Fruit fly (Drosophila melanogaster): ENCODE data around the gene Hcs.

Hcs gene

dm6 chr3R:5474551-5474950 is at the start of gene Hcs, which contains the start of the genes CG45100 and HDAC3 (continued):
- TF ChIP-seq crp (GFP tag; optimal IDR thresholded peaks at IDR 0.05) (peak in 1 of 2 experiments; percentile 23), pan (optimal IDR thresholded peaks at IDR 0.05) (no peak), pan (GFP tag; optimal IDR thresholded peaks at IDR 0.05 in 1 of 2, IDR thresholded peaks at IDR 0.05 in 1 of 2) (no peak), esg (GFP tag; conservative IDR thresholded peaks at IDR 0.05) (no peak), CG7556 (GFP tag; optimal IDR thresholded peaks at IDR 0.05) (no peak), z (GFP tag; IDR thresholded peaks at IDR 0.05) (no peak), CG13624 (GFP tag; optimal IDR thresholded peaks at IDR 0.05) (peak; percentile 72), CG4820 (GFP tag; optimal IDR thresholded peaks at IDR 0.05) (peak; percentile 11), CG15514 (GFP tag; optimal IDR thresholded peaks at IDR 0.05) (peak; percentile 45), Rfx (GFP tag; IDR thresholded peaks at IDR 0.05) (peak; percentile 68), unpg (GFP tag; optimal IDR thresholded peaks at IDR 0.05) (no peak), Side (GFP tag; optimal IDR thresholded peaks at IDR 0.05) (peak; percentile 28), CG1792 (GFP tag; optimal IDR thresholded peaks at IDR 0.05) (no peak), Blimp-1 (GFP tag; optimal IDR thresholded peaks at IDR 0.05) (no peak), disco-r (GFP tag; optimal IDR thresholded peaks at IDR 0.05) (no peak), Ets97D (GFP tag; optimal IDR thresholded peaks at IDR 0.05) (peak; percentile 46), CG11085 (GFP tag; IDR thresholded peaks at IDR 0.05) (no peak), C15 (GFP tag; IDR thresholded peaks at IDR 0.05) (no peak), Trl (optimal IDR thresholded peaks at IDR 0.05) (no peak), Trl (GFP tag; optimal IDR thresholded peaks at IDR 0.05) (peak; percentile 70), lbe (GFP tag; optimal IDR thresholded peaks at IDR 0.05) (no peak), bab2 (GFP tag; optimal IDR thresholded peaks at IDR 0.05) (peak; percentile 17), Xrp1 (GFP tag; IDR thresholded peaks at IDR 0.05) (peak; percentile 40), CG13424 (tag; optimal IDR thresholded peaks at IDR 0.05) (peak; percentile 56), bsh (GFP tag; optimal IDR thresholded peaks at IDR 0.05) (no peak), sc (optimal IDR thresholded peaks at IDR 0.05) (no peak), sc (GFP tag; optimal IDR thresholded peaks at IDR 0.05) (no peak), CG7357 (GFP tag; IDR thresholded peaks at IDR 0.05) (no peak), sna (GFP tag; IDR thresholded peaks at IDR 0.05; ENCODE audit: partially characterized antibody) (peak; percentile 84), CG7786 (GFP tag; optimal IDR thresholded peaks at IDR 0.05) (peak; percentile 69), lilli (GFP tag; optimal IDR thresholded peaks at IDR 0.05) (peak; percentile 74), CG10274 (GFP tag; optimal IDR thresholded peaks at IDR 0.05) (no peak), pita (GFP tag; optimal IDR thresholded peaks at IDR 0.05) (no peak), Opbp (GFP tag; IDR thresholded peaks at IDR 0.05; ENCODE audit: partially characterized antibody) (peak; percentile 85), CG14710 (tag; optimal IDR thresholded peaks at IDR 0.05) (peak; percentile 64), nerfin-2 (GFP tag; IDR thresholded peaks at IDR 0.05; ENCODE audit: partially characterized antibody) (peak; percentile 77), Kr (GFP tag; optimal IDR thresholded peaks at IDR 0.05) (no peak), sens-2 (GFP tag; IDR thresholded peaks at IDR 0.05) (no peak), E2f2 (GFP tag; IDR thresholded peaks at IDR 0.05) (no peak), CG12769 (tag; optimal IDR thresholded peaks at IDR 0.05) (no peak), CG8924 (tag; optimal IDR thresholded peaks at IDR 0.05) (no peak), kah (GFP tag; optimal IDR thresholded peaks at IDR 0.05) (no peak), CG3163 (GFP tag; optimal IDR thresholded peaks at IDR 0.05) (peak; percentile 21), CG6765 (GFP tag; optimal IDR thresholded peaks at IDR 0.05) (no peak), mld (GFP tag; IDR thresholded peaks at IDR 0.05; ENCODE audit: partially characterized antibody) (no peak; the same call in 2 of the 3 replicates), zfh1 (GFP tag; IDR thresholded peaks at IDR 0.05) (no peak), HLH4C (GFP tag; IDR thresholded peaks at IDR 0.05; ENCODE audit: partially characterized antibody) (peak; percentile 80), CG14441 (GFP tag; IDR thresholded peaks at IDR 0.05) (peak; percentile 27; the same call in 1 of the 2 replicates), slou (GFP tag; optimal IDR thresholded peaks at IDR 0.05) (no peak), CG10209 (GFP tag; optimal IDR thresholded peaks at IDR 0.05) (no peak), Antp (GFP tag; optimal IDR thresholded peaks at IDR 0.05) (peak; percentile 46), CG6683 (GFP tag; optimal IDR thresholded peaks at IDR 0.05) (no peak)

Data from whole organism, embryonic.